Worm (Caenorhabditis elegans): ENCODE measurements around the gene srh-145.

- no peak for TF ChIP-seq lin-11 (tag; optimal IDR thresholded peaks at IDR 0.05)
- no peak for TF ChIP-seq unc-55 (GFP tag; optimal IDR thresholded peaks at IDR 0.05)
- TF ChIP-seq ztf-11 (tag; optimal IDR thresholded peaks at IDR 0.05): no peak
- no peak for TF ChIP-seq lsy-2 (tag; optimal IDR thresholded peaks at IDR 0.05)
- no peak for TF ChIP-seq lin-13 (GFP tag; optimal IDR thresholded peaks at IDR 0.05)
Measured at ce11 chrV:16376430-16376948, 34.0 kb upstream of the srh-145 start.

Measured in whole organism, L2 larva.